Worm (Caenorhabditis elegans): ENCODE measurements around the gene Y105C5A.1.
A peak's percentile ranks its signal among the peaks of the same experiment; 100 is the strongest.

The Y105C5A.1 gene

ce11 chrIV:15572106-15572505, 7.9 kb upstream of the Y105C5A.1 start:
- peak in 1 of 2 experiments; percentile 92 for TF ChIP-seq unc-62 (GFP tag; optimal IDR thresholded peaks at IDR 0.05 in 1 of 2)
- no peak for TF ChIP-seq unc-62 (tag; optimal IDR thresholded peaks at IDR 0.05)
- TF ChIP-seq dmd-9 (GFP tag; IDR thresholded peaks at IDR 0.05): no peak
- no peak for TF ChIP-seq Y75B8A.6 (GFP tag; IDR thresholded peaks at IDR 0.05)

DNA sequence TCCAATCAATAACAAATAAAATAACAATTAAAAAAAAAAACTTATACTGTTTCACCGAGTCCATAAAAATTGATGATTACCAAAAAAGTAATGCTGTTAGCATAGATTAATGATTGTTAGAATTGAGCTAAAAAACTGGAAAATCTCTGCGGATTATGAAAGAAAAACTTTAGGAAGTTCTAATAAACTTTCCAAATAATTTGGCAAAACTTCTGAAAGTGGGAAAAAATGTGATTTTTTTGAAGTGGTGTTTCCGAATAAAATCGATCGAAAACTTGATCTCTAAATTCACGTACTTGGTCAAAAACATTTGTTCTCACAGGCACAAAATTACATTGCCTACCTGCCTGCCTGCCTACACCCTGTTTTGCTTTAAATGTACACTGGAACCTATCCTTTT, 7.4 kb upstream of the Y105C5A.1 start:
- TF ChIP-seq snpc-1.2 (GFP tag; IDR thresholded peaks at IDR 0.05) (0 out of 2 replicates have a peak, but pooled peaks have one; percentile 50), F49E8.2 (tag; optimal IDR thresholded peaks at IDR 0.05; ENCODE audit: borderline replicate concordance) (no peak)

- no peak for TF ChIP-seq dmd-6 (GFP tag; IDR thresholded peaks at IDR 0.05)
- 0 out of 2 replicates have a peak, but pooled peaks have one; percentile 26 for TF ChIP-seq mxl-2 (GFP tag; conservative IDR thresholded peaks at IDR 0.05)
- TF ChIP-seq nhr-77 (tag; optimal IDR thresholded peaks at IDR 0.05): no peak
- peak; percentile 64 for TF ChIP-seq dpl-1 (GFP tag; optimal IDR thresholded peaks at IDR 0.05)
- no peak for TF ChIP-seq zip-11 (GFP tag; IDR thresholded peaks at IDR 0.05)
- peak in 1 of 2 experiments; percentile 50 for TF ChIP-seq mdl-1 (tag; optimal IDR thresholded peaks at IDR 0.05)
- no peak for TF ChIP-seq aha-1 (tag)
- peak; percentile 92 to 98 for TF ChIP-seq lsy-2 (tag; optimal IDR thresholded peaks at IDR 0.05)
- 0 out of 2 replicates have a peak, but pooled peaks have one; percentile 47 for TF ChIP-seq zfp-3 (GFP tag; conservative IDR thresholded peaks at IDR 0.05)
- TF ChIP-seq fkh-10 (GFP tag; optimal IDR thresholded peaks at IDR 0.05): peak; percentile 49
- TF ChIP-seq daf-16 (GFP tag; optimal IDR thresholded peaks at IDR 0.05): peak; percentile 15 to 52
- peak; percentile 61 for TF ChIP-seq daf-16 (tag; optimal IDR thresholded peaks at IDR 0.05)
- no peak for TF ChIP-seq attf-4 (tag; optimal IDR thresholded peaks at IDR 0.05)
- peak; percentile 70 for TF ChIP-seq jun-1 (tag; optimal IDR thresholded peaks at IDR 0.05)
- TF ChIP-seq madf-9 (GFP tag; conservative IDR thresholded peaks at IDR 0.05): no peak; the same call in 1 of the 2 replicates
- no peak for TF ChIP-seq D1046.2 (GFP tag; IDR thresholded peaks at IDR 0.05)
- peak; percentile 90 for TF ChIP-seq hlh-30 (tag; optimal IDR thresholded peaks at IDR 0.05; ENCODE audit: insufficient read depth)
- TF ChIP-seq gei-8 (GFP tag; optimal IDR thresholded peaks at IDR 0.05): no peak
- no peak for TF ChIP-seq ztf-11 (tag; optimal IDR thresholded peaks at IDR 0.05)
- TF ChIP-seq lir-3 (tag; optimal IDR thresholded peaks at IDR 0.05): no peak
- no peak for TF ChIP-seq sdz-12 (GFP tag; optimal IDR thresholded peaks at IDR 0.05)
- no peak for TF ChIP-seq F44E2.7 (GFP tag; IDR thresholded peaks at IDR 0.05)
- TF ChIP-seq F37D6.2 (tag; optimal IDR thresholded peaks at IDR 0.05): peak; percentile 49
- TF ChIP-seq lin-38 (GFP tag; IDR thresholded peaks at IDR 0.05): peak; percentile 56; the same call in 1 of the 2 replicates
- TF ChIP-seq T26A8.4 (GFP tag; IDR thresholded peaks at IDR 0.05): no peak
- TF ChIP-seq nhr-48 (tag; optimal IDR thresholded peaks at IDR 0.05): peak; percentile 80
- no peak for TF ChIP-seq lim-7 (GFP tag; IDR thresholded peaks at IDR 0.05)
- TF ChIP-seq Y75B8A.6 (GFP tag; IDR thresholded peaks at IDR 0.05): no peak
- no peak for TF ChIP-seq R02D3.7 (tag; optimal IDR thresholded peaks at IDR 0.05)
- no peak for TF ChIP-seq cey-2 (tag; optimal IDR thresholded peaks at IDR 0.05; ENCODE audit: borderline replicate concordance, insufficient read depth)
- TF ChIP-seq lin-39 (tag; optimal IDR thresholded peaks at IDR 0.05): no peak
- TF ChIP-seq nhr-76 (tag; optimal IDR thresholded peaks at IDR 0.05): no peak
- TF ChIP-seq daf-12 (tag; optimal IDR thresholded peaks at IDR 0.05): no peak
- no peak for TF ChIP-seq unc-130 (GFP tag; optimal IDR thresholded peaks at IDR 0.05)
- no peak for TF ChIP-seq nhr-28 (tag; optimal IDR thresholded peaks at IDR 0.05)
- TF ChIP-seq daf-19 (GFP tag; conservative IDR thresholded peaks at IDR 0.05): no peak
- no peak for TF ChIP-seq mdt-29 (GFP tag; IDR thresholded peaks at IDR 0.05)
- TF ChIP-seq pha-4 (GFP tag; IDR thresholded peaks at IDR 0.05): peak; percentile 56; the same call in 1 of the 2 replicates
- no peak for TF ChIP-seq pha-4 (tag; optimal IDR thresholded peaks at IDR 0.05)
- no peak for TF ChIP-seq zip-2 (tag; optimal IDR thresholded peaks at IDR 0.05)
- no peak for TF ChIP-seq dmd-8 (GFP tag; IDR thresholded peaks at IDR 0.05)
- TF ChIP-seq ceh-44 (GFP tag; IDR thresholded peaks at IDR 0.05): no peak
- TF ChIP-seq ceh-32 (tag; optimal IDR thresholded peaks at IDR 0.05; ENCODE audit: poor library complexity): no peak
- peak; percentile 74 for TF ChIP-seq ceh-28 (tag; optimal IDR thresholded peaks at IDR 0.05)
Observed at ce11 chrIV:15570770-15571169, 6.5 kb upstream of the Y105C5A.1 start.

All from whole organism, L4 larva.